Fruit fly (Drosophila melanogaster) whole organism, embryonic: ENCODE results near the gene orb.

ENCODE experiments used
- BEAF-32 ChIP-seq: fragments of 200-800 bp; sonication (Bioruptor generic); optimal IDR thresholded peaks from 3 replicates; lab custom pipeline; 2017; ENCODE audit warnings: missing biosample characterization, missing genetic modification characterization, mild to moderate bottlenecking, moderate library complexity, missing genetic modification reagents
- CG10147 ChIP-seq: fragments of 200-800 bp; sonication (Bioruptor generic); optimal IDR thresholded peaks from 2 replicates; lab custom pipeline; 2019; ENCODE audit warnings: missing biosample characterization, mild to moderate bottlenecking, missing genetic modification characterization, moderate library complexity
- CG1024 ChIP-seq: fragments of 200-800 bp; sonication (Bioruptor generic); IDR thresholded peaks from 2 replicates; pipeline ENCODE4 v1.3.6; 2022; ENCODE audit warnings: missing biosample characterization, missing genetic modification characterization
- CG10321 ChIP-seq: fragments of 200-800 bp; sonication (Bioruptor generic); IDR thresholded peaks from 2 replicates; pipeline ENCODE4 v1.3.6; 2022; ENCODE audit warnings: missing biosample characterization, missing genetic modification characterization
- CG10462 ChIP-seq: fragments of 200-800 bp; sonication (Bioruptor generic); optimal IDR thresholded peaks from 2 replicates; lab custom pipeline; 2016; ENCODE audit warnings: missing biosample characterization, missing genetic modification characterization
- CG10959 ChIP-seq: fragments of 200-800 bp; sonication (Bioruptor generic); IDR thresholded peaks from 2 replicates; pipeline ENCODE4 v1.3.6; 2022; ENCODE audit warnings: missing biosample characterization, missing genetic modification characterization
- CG13123 ChIP-seq: fragments of 200-800 bp; sonication (Bioruptor generic); optimal IDR thresholded peaks from 2 replicates; lab custom pipeline; 2016; ENCODE audit warnings: missing biosample characterization, missing genetic modification characterization
- CG13296 ChIP-seq: fragments of 200-800 bp; sonication (Bioruptor generic); optimal IDR thresholded peaks from 3 replicates; lab custom pipeline; 2018; ENCODE audit warnings: missing biosample characterization, mild to moderate bottlenecking, missing genetic modification characterization
- CG13424 ChIP-seq: fragments of 200-800 bp; sonication (Bioruptor generic); optimal IDR thresholded peaks from 2 replicates; lab custom pipeline; 2019; ENCODE audit warnings: missing biosample characterization, mild to moderate bottlenecking, missing genetic modification characterization, moderate library complexity
- CG14441 ChIP-seq: fragments of 200-800 bp; sonication (Bioruptor generic); IDR thresholded peaks from 2 replicates; pipeline ENCODE4 v1.3.6; 2022; ENCODE audit warnings: missing biosample characterization, missing genetic modification characterization
- CG14710 ChIP-seq: fragments of 200-800 bp; sonication (Bioruptor generic); optimal IDR thresholded peaks from 3 replicates; lab custom pipeline; 2019; ENCODE audit warnings: missing biosample characterization, mild to moderate bottlenecking, missing genetic modification characterization, moderate library complexity
- CG17385 ChIP-seq: fragments of 200-800 bp; sonication (Bioruptor generic); optimal IDR thresholded peaks from 3 replicates; lab custom pipeline; 2018; ENCODE audit warnings: missing biosample characterization, mild to moderate bottlenecking, missing genetic modification characterization
- CG2116 ChIP-seq: fragments of 200-800 bp; sonication (Bioruptor generic); optimal IDR thresholded peaks from 3 replicates; lab custom pipeline; 2018; ENCODE audit warnings: missing biosample characterization, mild to moderate bottlenecking, missing genetic modification characterization
- CG32772 ChIP-seq: fragments of 200-800 bp; sonication (Bioruptor generic); IDR thresholded peaks from 2 replicates; pipeline ENCODE4 v1.3.6; 2022; ENCODE audit warnings: missing biosample characterization, missing genetic modification characterization
- CG4617 ChIP-seq: fragments of 200-800 bp; sonication (Bioruptor generic); optimal IDR thresholded peaks from 3 replicates; lab custom pipeline; 2016; ENCODE audit warnings: missing biosample characterization, missing genetic modification characterization, borderline replicate concordance
- CG6272 ChIP-seq: fragments of 200-800 bp; sonication (Bioruptor generic); IDR thresholded peaks from 2 replicates; pipeline ENCODE4 v1.3.6; 2022; ENCODE audit warnings: missing biosample characterization, missing genetic modification characterization
- CG6854 ChIP-seq: fragments of 200-800 bp; sonication (Bioruptor generic); optimal IDR thresholded peaks from 3 replicates; lab custom pipeline; 2017; ENCODE audit warnings: missing biosample characterization, mild to moderate bottlenecking, missing genetic modification characterization
- CG7556 ChIP-seq: fragments of 200-800 bp; sonication (Bioruptor generic); optimal IDR thresholded peaks from 2 replicates; lab custom pipeline; 2017; ENCODE audit warnings: missing biosample characterization, mild to moderate bottlenecking, missing genetic modification characterization
- CG7786 ChIP-seq: fragments of 200-800 bp; sonication (Bioruptor generic); optimal IDR thresholded peaks from 2 replicates; lab custom pipeline; 2016; ENCODE audit warnings: missing biosample characterization, missing genetic modification characterization
- CG8089 ChIP-seq: fragments of 200-800 bp; sonication (Bioruptor generic); optimal IDR thresholded peaks from 3 replicates; lab custom pipeline; 2016; ENCODE audit warnings: missing biosample characterization, missing genetic modification characterization
- CG8359 ChIP-seq: fragments of 200-800 bp; sonication (Bioruptor generic); optimal IDR thresholded peaks from 2 replicates; lab custom pipeline; 2017; ENCODE audit warnings: missing biosample characterization, mild to moderate bottlenecking, missing genetic modification characterization, borderline replicate concordance
- CG8924 ChIP-seq: fragments of 200-800 bp; optimal IDR thresholded peaks from 3 replicates; lab custom pipeline; 2019; ENCODE audit warnings: missing biosample characterization, mild to moderate bottlenecking, missing genetic modification characterization, moderate library complexity
- CG9609 ChIP-seq: fragments of 200-800 bp; sonication (Bioruptor generic); optimal IDR thresholded peaks from 3 replicates; lab custom pipeline; 2016; ENCODE audit warnings: missing biosample characterization, missing genetic modification characterization
- CG9817 ChIP-seq: fragments of 200-800 bp; sonication (Bioruptor generic); optimal IDR thresholded peaks from 2 replicates; lab custom pipeline; 2018; ENCODE audit warnings: missing biosample characterization, mild to moderate bottlenecking, missing genetic modification characterization, moderate library complexity
- CkIIα-i1 ChIP-seq: fragments of 200-800 bp; sonication (Bioruptor generic); IDR thresholded peaks from 2 replicates; pipeline ENCODE4 v1.3.6; 2022; ENCODE audit warnings: missing biosample characterization, missing genetic modification characterization
- Dad ChIP-seq: fragments of 200-800 bp; sonication (Bioruptor generic); optimal IDR thresholded peaks from 3 replicates; lab custom pipeline; 2016; ENCODE audit warnings: missing biosample characterization, missing genetic modification characterization
- Dbx ChIP-seq: fragments of 200-800 bp; sonication (Bioruptor generic); IDR thresholded peaks from 3 replicates; pipeline ENCODE4 v1.3.6; 2022; ENCODE audit warnings: missing biosample characterization, missing genetic modification characterization
- Deaf1 ChIP-seq: fragments of 200-800 bp; optimal IDR thresholded peaks from 3 replicates; lab custom pipeline; 2019; ENCODE audit warnings: missing biosample characterization, mild to moderate bottlenecking, missing genetic modification characterization, moderate library complexity
- E2f1 ChIP-seq: fragments of 200-800 bp; sonication (Bioruptor generic); IDR thresholded peaks from 2 replicates; pipeline ENCODE4 v1.3.6; 2022; ENCODE audit warnings: missing biosample characterization, missing genetic modification characterization
- Ets65A ChIP-seq: fragments of 200-800 bp; sonication (Bioruptor generic); peaks from one replicate; lab custom pipeline; 2016; ENCODE audit warnings: missing biosample characterization, missing genetic modification characterization
- Hr51 ChIP-seq, 2 experiments: fragments of 200-800 bp; sonication (Bioruptor generic); optimal IDR thresholded peaks; 2 replicates in 1 of 2; 3 replicates in 1 of 2; lab custom pipeline; 2016 to 2018; ENCODE audit warnings: missing biosample characterization in 2 of 2, missing genetic modification characterization in 2 of 2, mild to moderate bottlenecking in 1 of 2, moderate library complexity in 1 of 2
- Opbp ChIP-seq: fragments of 200-800 bp; sonication (Bioruptor generic); IDR thresholded peaks from 3 replicates; pipeline ENCODE4 v1.3.6; 2022; ENCODE audit warnings: missing biosample characterization, missing genetic modification characterization; ENCODE audit not compliant: partially characterized antibody
- Sox102F ChIP-seq: fragments of 200-800 bp; sonication (Bioruptor generic); optimal IDR thresholded peaks from 2 replicates; lab custom pipeline; 2018; ENCODE audit warnings: missing biosample characterization, mild to moderate bottlenecking, missing genetic modification characterization, moderate library complexity
- abd-A ChIP-seq: fragments of 200-800 bp; sonication (Bioruptor generic); optimal IDR thresholded peaks from 3 replicates; lab custom pipeline; 2019; ENCODE audit warnings: missing biosample characterization, mild to moderate bottlenecking, missing genetic modification characterization, moderate library complexity
- ap ChIP-seq: fragments of 200-800 bp; sonication (Bioruptor generic); IDR thresholded peaks from 2 replicates; pipeline ENCODE4 v1.3.6; 2022; ENCODE audit warnings: missing biosample characterization, missing genetic modification characterization
- ase ChIP-seq: fragments of 200-800 bp; sonication (Bioruptor generic); IDR thresholded peaks from 3 replicates; pipeline ENCODE4 v1.3.6; 2022; ENCODE audit warnings: missing biosample characterization, missing genetic modification characterization
- cad ChIP-seq: fragments of >200 bp; optimal IDR thresholded peaks from 2 replicates; lab custom pipeline; 2017; ENCODE audit warnings: missing biosample characterization, missing genetic modification characterization
- dimm ChIP-seq: fragments of 200-800 bp; sonication (Bioruptor generic); IDR thresholded peaks from 2 replicates; pipeline ENCODE4 v1.3.6; 2022; ENCODE audit warnings: missing biosample characterization, missing genetic modification characterization
- ems ChIP-seq: fragments of 200-800 bp; sonication (Bioruptor generic); optimal IDR thresholded peaks from 3 replicates; lab custom pipeline; 2016; ENCODE audit warnings: missing biosample characterization, missing genetic modification characterization
- exex ChIP-seq: fragments of 200-800 bp; sonication (Bioruptor generic); optimal IDR thresholded peaks from 4 replicates; lab custom pipeline; 2018; ENCODE audit warnings: missing biosample characterization, mild to moderate bottlenecking, missing genetic modification characterization, moderate library complexity
- ind ChIP-seq: fragments of 200-800 bp; sonication (Bioruptor generic); optimal IDR thresholded peaks from 3 replicates; lab custom pipeline; 2016; ENCODE audit warnings: missing biosample characterization, missing genetic modification characterization
- klu ChIP-seq: fragments of 200-800 bp; sonication (Bioruptor generic); IDR thresholded peaks from 2 replicates; pipeline ENCODE4 v1.3.6; 2022; ENCODE audit warnings: missing biosample characterization, missing genetic modification characterization
- lola ChIP-seq, 3 experiments: fragments of >200 bp in 2 of 3; fragments of 200-800 bp in 1 of 3; sonication (Bioruptor generic) in 1 of 3; optimal IDR thresholded peaks; 2 replicates each; lab custom pipeline; 2017 to 2019; ENCODE audit warnings: missing biosample characterization in 3 of 3, missing genetic modification characterization in 3 of 3, mild to moderate bottlenecking in 1 of 3, moderate library complexity in 1 of 3
- otp ChIP-seq: fragments of 200-800 bp; sonication (Bioruptor generic); IDR thresholded peaks from 3 replicates; pipeline ENCODE4, ENCODE4 v1.3.6; 2022; ENCODE audit warnings: missing biosample characterization, missing genetic modification characterization
- sc ChIP-seq, 3 experiments: fragments of >200 bp in 2 of 3; fragments of 200-800 bp in 1 of 3; sonication (Bioruptor generic) in 1 of 3; optimal IDR thresholded peaks; 2 replicates in 2 of 3; 3 replicates in 1 of 3; lab custom pipeline; 2017; ENCODE audit warnings: mild to moderate bottlenecking in 1 of 3, missing biosample characterization in 1 of 3, missing genetic modification characterization in 1 of 3, missing genetic modification reagents in 1 of 3
- stc ChIP-seq: fragments of 200-800 bp; sonication (Bioruptor generic); IDR thresholded peaks from 2 replicates; pipeline ENCODE4 v1.3.6; 2022; ENCODE audit warnings: missing biosample characterization, missing genetic modification characterization
- unc-4 ChIP-seq: fragments of 200-800 bp; sonication (Bioruptor generic); IDR thresholded peaks from 2 replicates; pipeline ENCODE4 v1.3.6; 2022; ENCODE audit warnings: missing biosample characterization, missing genetic modification characterization; ENCODE audit not compliant: partially characterized antibody
- wdn ChIP-seq: fragments of 200-800 bp; sonication (Bioruptor generic); IDR thresholded peaks from 2 replicates; pipeline ENCODE4 v1.3.6; 2022; ENCODE audit warnings: missing biosample characterization, missing genetic modification characterization
- zfh1 ChIP-seq: fragments of 200-800 bp; sonication (Bioruptor generic); IDR thresholded peaks from 3 replicates; pipeline ENCODE4 v1.3.6; 2022; ENCODE audit warnings: missing biosample characterization, missing genetic modification characterization

Gene orb

DNA sequence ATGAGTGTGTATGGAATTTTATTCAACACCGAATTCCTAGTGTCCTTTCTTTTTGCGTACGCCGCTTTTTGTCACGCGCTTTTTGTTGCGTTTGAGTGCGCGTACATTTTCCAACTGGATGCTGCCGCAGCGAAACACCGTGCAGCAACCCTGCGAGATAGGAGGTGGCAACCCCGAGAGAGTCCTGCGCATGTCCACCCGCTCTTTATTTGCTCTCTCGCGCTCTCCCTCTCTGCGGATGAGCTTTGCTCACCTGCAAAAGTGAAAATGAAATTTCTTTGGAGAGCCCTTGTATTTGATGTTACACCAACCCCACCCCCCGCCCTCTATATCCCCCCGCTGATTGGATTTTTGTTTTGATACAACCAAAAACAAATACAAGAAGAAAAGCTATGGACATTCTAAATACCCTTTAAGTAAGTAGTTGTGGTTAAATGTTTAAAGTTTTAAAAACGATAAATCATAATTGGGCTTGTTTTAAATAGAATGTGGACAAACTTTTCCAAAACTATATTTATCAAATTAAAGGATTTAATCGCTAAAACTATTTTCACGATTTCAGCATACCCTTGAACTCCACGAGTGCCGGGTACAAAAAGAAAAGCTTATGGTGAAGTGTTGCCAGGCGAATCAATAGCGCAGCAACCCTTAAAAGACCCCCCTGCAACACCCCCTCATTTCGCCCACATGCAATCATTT lies 40.6 kb downstream of the orb start (continued):
- no peak for TF ChIP-seq CG13123 (GFP tag; lab: Kevin White, UChicago)
- peak; percentile 29; the same call in 1 of the 2 replicates for TF ChIP-seq CG10321 (GFP tag; lab: Robert Waterston, UW)
- TF ChIP-seq Hr51 (GFP tag; optimal IDR thresholded peaks at IDR 0.05; lab: Kevin White, UChicago) = peak; percentile 27 to 67
- TF ChIP-seq CG6272 (GFP tag; lab: Robert Waterston, UW) = peak; percentile 64
- peak; percentile 31 for TF ChIP-seq ems (GFP tag; lab: Kevin White, UChicago)
- peak; percentile 22 for TF ChIP-seq Dad (GFP tag; lab: Kevin White, UChicago)
- TF ChIP-seq CG6854 (GFP tag; lab: Kevin White, UChicago) = peak; percentile 51
- TF ChIP-seq Ets65A (GFP tag; lab: Kevin White, UChicago) = no peak
- peak; percentile 64 for TF ChIP-seq wdn (GFP tag; lab: Robert Waterston, UW)
- peak; percentile 48 for TF ChIP-seq CG9817
- TF ChIP-seq CG14710 (tag; lab: Kevin White, UChicago) = peak; percentile 48
- TF ChIP-seq ase (GFP tag; lab: Robert Waterston, UW) = no peak
- no peak for TF ChIP-seq CG4617 (GFP tag; lab: Kevin White, UChicago)
- TF ChIP-seq CG32772 (GFP tag; lab: Robert Waterston, UW) = peak; percentile 69
- peak; percentile 26 for TF ChIP-seq CG9609 (GFP tag; lab: Kevin White, UChicago)
- no peak for TF ChIP-seq dimm (GFP tag; lab: Robert Waterston, UW)
- TF ChIP-seq lola (GFP tag; optimal IDR thresholded peaks at IDR 0.05; lab: Kevin White, UChicago) = no peak
- TF ChIP-seq CG2116 (GFP tag; lab: Kevin White, UChicago) = no peak
- TF ChIP-seq zfh1 (GFP tag; lab: Robert Waterston, UW) = peak; percentile 76
- TF ChIP-seq CG1024 (GFP tag; lab: Robert Waterston, UW) = no peak
- no peak for TF ChIP-seq Opbp (GFP tag; lab: Robert Waterston, UW)
- TF ChIP-seq stc (GFP tag; lab: Robert Waterston, UW) = peak; percentile 77
- TF ChIP-seq Dbx (GFP tag; lab: Robert Waterston, UW) = peak; percentile 77
- peak; percentile 56 for TF ChIP-seq abd-A
- TF ChIP-seq ap = 0 out of 2 replicates have a peak, but pooled peaks have one; percentile 22
- TF ChIP-seq CG14441 = peak; percentile 51
- TF ChIP-seq CG8089 (GFP tag; lab: Kevin White, UChicago) = no peak
- no peak for TF ChIP-seq CG10462 (GFP tag; lab: Kevin White, UChicago)
- peak; percentile 82 for TF ChIP-seq CG7556
- peak; percentile 76 for TF ChIP-seq CG13296 (GFP tag; lab: Kevin White, UChicago)
- TF ChIP-seq BEAF-32 = no peak
- TF ChIP-seq CkIIα-i1 (GFP tag; lab: Robert Waterston, UW) = no peak
- peak; percentile 84 for TF ChIP-seq CG8924 (tag; lab: Kevin White, UChicago)
- TF ChIP-seq CG10959 (GFP tag; lab: Robert Waterston, UW) = no peak
- peak; percentile 2 for TF ChIP-seq CG8359 (GFP tag; lab: Kevin White, UChicago)
- TF ChIP-seq ind (GFP tag; lab: Kevin White, UChicago) = peak; percentile 52
- no peak for TF ChIP-seq klu
- TF ChIP-seq sc (optimal IDR thresholded peaks at IDR 0.05; lab: Kevin White, UChicago) = no peak
- peak; percentile 9 for TF ChIP-seq sc (GFP tag; optimal IDR thresholded peaks at IDR 0.05; lab: Kevin White, UChicago)
- peak; percentile 78 for TF ChIP-seq CG10147 (GFP tag; lab: Kevin White, UChicago)
- TF ChIP-seq Sox102F (GFP tag; lab: Kevin White, UChicago) = peak; percentile 71
- peak; percentile 58 for TF ChIP-seq CG13424 (tag; lab: Kevin White, UChicago)
- TF ChIP-seq unc-4 = no peak
- TF ChIP-seq CG7786 (GFP tag; lab: Kevin White, UChicago) = peak; percentile 24
- TF ChIP-seq cad = no peak
- TF ChIP-seq exex = peak; percentile 39
- 0 out of 3 replicates have a peak, but pooled peaks have one; percentile 57 for TF ChIP-seq otp (GFP tag; lab: Robert Waterston, UW)
- TF ChIP-seq Deaf1 (tag; lab: Kevin White, UChicago) = peak; percentile 53
- peak; percentile 59 for TF ChIP-seq E2f1 (GFP tag; lab: Robert Waterston, UW)
- TF ChIP-seq CG17385 = peak; percentile 61
